Worm (Caenorhabditis elegans) whole organism, L4 larva: ENCODE data around the gene sars-2.

Experiments
- F49E8.2 ChIP-seq: sonication (generic microtip); optimal IDR thresholded peaks from 2 replicates; lab custom pipeline; 2016; ENCODE audit warnings: missing compliant biosample characterization, mild to moderate bottlenecking, missing genetic modification characterization, borderline replicate concordance
- R02D3.7 ChIP-seq: fragments of 150-350 bp; sonication (generic microtip); optimal IDR thresholded peaks from 3 replicates; lab custom pipeline; 2014; ENCODE audit warnings: missing biosample characterization, missing genetic modification characterization
- T20F7.1 ChIP-seq: fragments of 200-800 bp; sonication (Bioruptor generic); optimal IDR thresholded peaks from 2 replicates; lab custom pipeline; 2018; ENCODE audit warnings: mild to moderate bottlenecking, missing genetic modification characterization, missing compliant biosample characterization
- T26A8.4 ChIP-seq: fragments of 200-800 bp; sonication (Bioruptor generic); IDR thresholded peaks from 2 replicates; pipeline ENCODE4 v1.3.6; 2022; ENCODE audit warnings: missing genetic modification characterization, missing compliant biosample characterization
- Y48G9A.11 ChIP-seq: fragments of 200-800 bp; sonication (Bioruptor generic); IDR thresholded peaks from 2 replicates; pipeline ENCODE4 v1.3.6; 2022; ENCODE audit warnings: missing genetic modification reagents, missing genetic modification characterization, missing compliant biosample characterization
- ZK546.5 ChIP-seq, 2 experiments: sonication (generic microtip); optimal IDR thresholded peaks; 2 replicates each; lab custom pipeline; 2017; ENCODE audit warnings: missing biosample characterization in 2 of 2, missing genetic modification characterization in 2 of 2
- aha-1 ChIP-seq: fragments of 150-350 bp; peaks from one replicate; lab custom pipeline; 2014; ENCODE audit warnings: missing biosample characterization, missing genetic modification characterization
- ama-1 ChIP-seq: fragments of 150-350 bp; optimal IDR thresholded peaks from 2 replicates; lab custom pipeline; 2014; ENCODE audit warnings: inconsistent platforms, mixed read lengths
- attf-4 ChIP-seq: sonication (generic microtip); optimal IDR thresholded peaks from 3 replicates; lab custom pipeline; 2017; ENCODE audit warnings: missing biosample characterization, missing genetic modification characterization
- ces-1 ChIP-seq: fragments of 150-350 bp; sonication (generic microtip); optimal IDR thresholded peaks from 4 replicates; lab custom pipeline; 2014; ENCODE audit warnings: missing biosample characterization, missing genetic modification reagents, missing genetic modification characterization
- daf-16 ChIP-seq, 3 experiments: sonication (generic microtip); optimal IDR thresholded peaks; 2 replicates each; lab custom pipeline; 2016 to 2017; ENCODE audit warnings: missing genetic modification characterization in 3 of 3, missing genetic modification reagents in 3 of 3, mild to moderate bottlenecking in 2 of 3, missing compliant biosample characterization in 2 of 3, missing biosample characterization in 1 of 3, moderate library complexity in 1 of 3
- daf-8 ChIP-seq: fragments of 200-800 bp; sonication (Bioruptor generic); IDR thresholded peaks from 2 replicates; pipeline ENCODE4 v1.3.6; 2022; ENCODE audit warnings: missing genetic modification characterization, missing compliant biosample characterization
- dmd-6 ChIP-seq: fragments of 200-800 bp; sonication (Bioruptor generic); IDR thresholded peaks from 2 replicates; pipeline ENCODE4 v1.3.6; 2022; ENCODE audit warnings: missing genetic modification reagents, missing genetic modification characterization, missing compliant biosample characterization
- dpl-1 ChIP-seq: fragments of 150-350 bp; optimal IDR thresholded peaks from 2 replicates; lab custom pipeline; 2014; ENCODE audit warnings: missing biosample characterization, missing genetic modification reagents, missing genetic modification characterization
- hlh-11 ChIP-seq: fragments of 200-800 bp; sonication (Bioruptor generic); optimal IDR thresholded peaks from 2 replicates; lab custom pipeline; 2018; ENCODE audit warnings: mild to moderate bottlenecking, missing genetic modification characterization, missing compliant biosample characterization
- lin-29 ChIP-seq: fragments of 200-800 bp; sonication (Bioruptor generic); IDR thresholded peaks from 2 replicates; pipeline ENCODE4 v1.3.6; 2022; ENCODE audit warnings: missing genetic modification reagents, missing genetic modification characterization, missing compliant biosample characterization
- lin-38 ChIP-seq: fragments of 200-800 bp; sonication (Bioruptor generic); IDR thresholded peaks from 2 replicates; pipeline ENCODE4 v1.3.6; 2022; ENCODE audit warnings: missing genetic modification reagents, missing genetic modification characterization, missing compliant biosample characterization
- lsy-2 ChIP-seq, 2 experiments: fragments of 150-350 bp in 1 of 2; sonication (generic microtip) in 1 of 2; optimal IDR thresholded peaks; 2 replicates each; lab custom pipeline; 2014 to 2017; ENCODE audit warnings: missing biosample characterization in 2 of 2, missing genetic modification characterization in 2 of 2
- mdl-1 ChIP-seq, 2 experiments: fragments of 150-350 bp in 1 of 2; sonication (generic microtip) in 1 of 2; optimal IDR thresholded peaks; 2 replicates each; lab custom pipeline; 2014 to 2017; ENCODE audit warnings: missing biosample characterization in 2 of 2, missing genetic modification characterization in 2 of 2
- mep-1 ChIP-seq: fragments of 150-350 bp; sonication (generic microtip); optimal IDR thresholded peaks from 3 replicates; lab custom pipeline; 2014; ENCODE audit warnings: missing biosample characterization, missing genetic modification characterization
- mes-2 ChIP-seq: sonication (generic microtip); optimal IDR thresholded peaks from 2 replicates; lab custom pipeline; 2016; ENCODE audit warnings: missing genotype, mild to moderate bottlenecking, missing genetic modification characterization, missing compliant biosample characterization; ENCODE audit not compliant: poor library complexity, severe bottlenecking
- mxl-3 ChIP-seq: fragments of 200-800 bp; sonication (Bioruptor generic); optimal IDR thresholded peaks from 2 replicates; lab custom pipeline; 2018; ENCODE audit warnings: mild to moderate bottlenecking, missing genetic modification characterization, missing compliant biosample characterization
- nhr-111 ChIP-seq: fragments of 200-800 bp; sonication (Bioruptor generic); optimal IDR thresholded peaks from 2 replicates; lab custom pipeline; 2018; ENCODE audit warnings: mild to moderate bottlenecking, missing genetic modification characterization, missing compliant biosample characterization
- nhr-237 ChIP-seq: sonication (generic microtip); optimal IDR thresholded peaks from 2 replicates; lab custom pipeline; 2017; ENCODE audit warnings: missing biosample characterization, missing genetic modification characterization
- nhr-28 ChIP-seq: fragments of 150-350 bp; optimal IDR thresholded peaks from 2 replicates; lab custom pipeline; 2014; ENCODE audit warnings: missing biosample characterization, missing genetic modification characterization
- nhr-41 ChIP-seq: fragments of 200-800 bp; sonication (Bioruptor generic); IDR thresholded peaks from 2 replicates; pipeline ENCODE4 v1.3.6; 2022; ENCODE audit warnings: missing genetic modification reagents, missing genetic modification characterization, missing compliant biosample characterization
- nhr-76 ChIP-seq: fragments of 150-350 bp; optimal IDR thresholded peaks from 2 replicates; lab custom pipeline; 2014; ENCODE audit warnings: missing biosample characterization, missing genetic modification characterization
- nhr-77 ChIP-seq: fragments of 150-350 bp; optimal IDR thresholded peaks from 2 replicates; lab custom pipeline; 2014; ENCODE audit warnings: missing biosample characterization, missing genetic modification characterization
- pha-4 ChIP-seq, 2 experiments: fragments of 150-350 bp in 1 of 2; fragments of 200-800 bp in 1 of 2; sonication (Bioruptor generic) in 1 of 2; IDR thresholded peaks in 1 of 2; optimal IDR thresholded peaks in 1 of 2; 2 replicates each; pipeline versions ENCODE4 v1.3.6 to Lab custom; 2014 to 2022; ENCODE audit warnings: missing genetic modification characterization in 2 of 2, missing genetic modification reagents in 2 of 2, missing biosample characterization in 1 of 2, missing compliant biosample characterization in 1 of 2
- pqm-1 ChIP-seq: sonication (generic microtip); optimal IDR thresholded peaks from 2 replicates; lab custom pipeline; 2017; ENCODE audit warnings: missing biosample characterization, missing genetic modification characterization
- rbr-2 ChIP-seq: sonication (generic microtip); optimal IDR thresholded peaks from 2 replicates; lab custom pipeline; 2016; ENCODE audit warnings: missing genotype, missing genetic modification characterization, missing compliant biosample characterization
- saeg-2 ChIP-seq: fragments of 200-800 bp; sonication (Bioruptor generic); IDR thresholded peaks from 2 replicates; pipeline ENCODE4 v1.3.6; 2022; ENCODE audit warnings: missing genetic modification reagents, missing genetic modification characterization, missing compliant biosample characterization
- set-16 ChIP-seq: fragments of 200-800 bp; sonication (Bioruptor generic); IDR thresholded peaks from 2 replicates; pipeline ENCODE4 v1.3.6; 2022; ENCODE audit warnings: missing genetic modification reagents, missing genetic modification characterization, missing compliant biosample characterization
- skn-1 ChIP-seq: fragments of 150-350 bp; optimal IDR thresholded peaks from 2 replicates; lab custom pipeline; 2014; ENCODE audit warnings: missing biosample characterization, missing genetic modification characterization
- snpc-1.2 ChIP-seq: fragments of 200-800 bp; sonication (Bioruptor generic); IDR thresholded peaks from 2 replicates; pipeline ENCODE4 v1.3.6; 2022; ENCODE audit warnings: missing genetic modification reagents, missing genetic modification characterization, missing compliant biosample characterization
- tra-1 ChIP-seq: fragments of 200-800 bp; sonication (Bioruptor generic); IDR thresholded peaks from 2 replicates; pipeline ENCODE4 v1.3.6; 2022; ENCODE audit warnings: missing genetic modification reagents, missing genetic modification characterization, missing compliant biosample characterization
- unc-130 ChIP-seq: sonication (generic microtip); optimal IDR thresholded peaks from 2 replicates; lab custom pipeline; 2016; ENCODE audit warnings: missing genetic modification reagents, missing genetic modification characterization, missing compliant biosample characterization
- unc-62 ChIP-seq, 3 experiments: fragments of 150-350 bp in 1 of 3; sonication (generic microtip); optimal IDR thresholded peaks in 2 of 3; peaks in 1 of 3; 1 replicate in 1 of 3; 2 replicates in 2 of 3; lab custom pipeline; 2014 to 2017; ENCODE audit warnings: missing biosample characterization in 3 of 3, missing genetic modification characterization in 3 of 3, missing genetic modification reagents in 3 of 3, missing genotype in 1 of 3
- ztf-7 ChIP-seq: fragments of 150-350 bp; optimal IDR thresholded peaks from 2 replicates; lab custom pipeline; 2014; ENCODE audit warnings: missing biosample characterization, missing genetic modification characterization

Gene sars-2

DNA sequence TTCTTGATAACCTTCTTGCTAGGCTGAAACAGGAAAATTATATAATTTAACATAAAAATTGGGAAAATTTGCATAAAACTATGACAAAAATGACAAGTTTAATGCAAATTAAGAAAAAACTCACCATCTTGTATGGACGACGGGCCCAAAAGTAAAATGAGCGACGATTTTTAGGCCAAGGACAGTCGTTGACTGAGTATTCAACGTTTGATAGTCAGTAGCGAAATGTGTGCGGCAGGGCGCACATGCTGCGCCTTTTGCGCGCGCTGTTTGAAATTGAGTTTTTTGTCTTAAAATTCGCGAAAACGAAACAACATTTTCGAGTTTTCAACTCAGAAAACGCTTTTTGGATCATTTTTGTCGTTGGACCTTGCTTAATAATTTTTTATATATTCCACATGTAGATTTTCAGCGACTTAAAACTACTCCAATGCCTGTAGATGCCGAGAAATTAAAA lies 33.0 kb downstream of the sars-2 start, which contains the start of the genes rpl-7A and set-21 (continued):
- peak; percentile 98 for TF ChIP-seq pha-4 (GFP tag; IDR thresholded peaks at IDR 0.05; lab: Robert Waterston, UW)
- no peak for TF ChIP-seq pha-4 (tag; optimal IDR thresholded peaks at IDR 0.05; lab: Kevin White, UChicago)
- TF ChIP-seq dpl-1 (GFP tag; lab: Kevin White, UChicago): peak; percentile 96
- no peak for TF ChIP-seq ztf-7 (tag; lab: Kevin White, UChicago)
- TF ChIP-seq saeg-2: peak; percentile 97
- TF ChIP-seq nhr-28 (tag; lab: Kevin White, UChicago): peak; percentile 91
- TF ChIP-seq nhr-237 (tag; lab: Kevin White, UChicago): peak; percentile 23
- TF ChIP-seq, all 104 proteins: peak for 79

DNA sequence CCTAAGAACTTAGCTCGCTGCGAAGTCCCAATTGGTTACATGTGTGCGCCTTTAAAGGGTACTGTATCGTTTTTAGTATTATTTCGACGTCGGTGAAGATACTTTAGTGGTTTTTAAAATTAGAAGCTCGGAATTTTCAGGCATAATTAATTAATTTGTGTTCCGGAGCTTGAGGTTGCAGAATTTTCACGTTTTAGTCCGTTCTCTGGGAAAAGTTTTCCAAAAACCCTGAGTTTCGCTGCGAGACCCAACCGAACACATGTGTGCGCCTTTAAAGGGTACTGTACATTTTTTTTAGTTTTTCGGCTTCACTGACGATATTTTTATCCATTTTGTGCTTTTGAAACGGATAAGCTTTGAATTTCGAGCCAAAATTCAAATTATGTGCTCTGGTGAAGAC lies 36.1 kb downstream of the sars-2 start:
- TF ChIP-seq skn-1 (tag; lab: Kevin White, UChicago) (no peak), T20F7.1 (GFP tag; lab: Kevin White, UChicago) (no peak), snpc-1.2 (peak; percentile 66; the same call in 1 of the 2 replicates), tra-1 (GFP tag; lab: Robert Waterston, UW) (no peak), unc-130 (GFP tag; lab: Kevin White, UChicago) (peak; percentile 22), Y48G9A.11 (GFP tag; lab: Robert Waterston, UW) (peak; percentile 53; the same call in 1 of the 2 replicates), F49E8.2 (tag; lab: Kevin White, UChicago) (peak; percentile 74), lin-38 (GFP tag; lab: Robert Waterston, UW) (peak; percentile 73)

DNA sequence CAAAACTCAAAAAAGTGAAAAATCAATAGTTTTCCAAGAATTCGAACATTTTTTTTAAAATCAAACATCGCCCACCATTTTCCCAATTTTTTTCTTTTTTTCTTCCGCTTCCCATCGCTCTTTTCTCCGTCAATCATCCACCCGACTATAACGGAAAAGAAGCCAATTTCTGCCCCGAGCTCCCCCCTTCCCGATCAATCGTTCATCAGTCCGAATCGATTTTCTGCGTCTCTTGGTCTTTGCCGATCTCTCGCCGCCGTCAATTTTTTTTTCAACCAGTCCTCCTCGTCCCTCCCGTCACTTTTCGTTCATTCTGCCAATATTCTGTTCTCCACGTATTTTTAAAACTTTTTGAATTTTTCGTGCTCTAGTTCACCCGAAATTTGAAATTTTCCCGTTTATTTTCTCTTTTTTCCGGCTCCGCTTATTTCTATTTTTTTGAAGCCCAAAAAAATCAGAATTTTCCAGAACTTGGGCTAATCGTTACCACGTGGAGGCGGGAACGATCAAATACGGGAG lies 36.6 kb downstream of the sars-2 start, which contains the start of gene ell-1:
Gene ell-1 (plus strand): TSS at position 469 of the 519 bp plus-strand sequence.
- TF ChIP-seq hlh-11 (tag; lab: Kevin White, UChicago) (peak; percentile 16), mep-1 (no peak), ces-1 (no peak), mes-2 (peak; percentile 1), Y48G9A.11 (GFP tag; lab: Robert Waterston, UW) (no peak), set-16 (GFP tag; lab: Robert Waterston, UW) (peak; percentile 30; the same call in 1 of the 2 replicates), dmd-6 (GFP tag; lab: Robert Waterston, UW) (peak; percentile 65), unc-62 (GFP tag; optimal IDR thresholded peaks at IDR 0.05 in 1 of 2; lab: Kevin White, UChicago) (peak in 1 of 2 experiments; percentile 88), unc-62 (tag; optimal IDR thresholded peaks at IDR 0.05; lab: Kevin White, UChicago) (no peak)

DNA sequence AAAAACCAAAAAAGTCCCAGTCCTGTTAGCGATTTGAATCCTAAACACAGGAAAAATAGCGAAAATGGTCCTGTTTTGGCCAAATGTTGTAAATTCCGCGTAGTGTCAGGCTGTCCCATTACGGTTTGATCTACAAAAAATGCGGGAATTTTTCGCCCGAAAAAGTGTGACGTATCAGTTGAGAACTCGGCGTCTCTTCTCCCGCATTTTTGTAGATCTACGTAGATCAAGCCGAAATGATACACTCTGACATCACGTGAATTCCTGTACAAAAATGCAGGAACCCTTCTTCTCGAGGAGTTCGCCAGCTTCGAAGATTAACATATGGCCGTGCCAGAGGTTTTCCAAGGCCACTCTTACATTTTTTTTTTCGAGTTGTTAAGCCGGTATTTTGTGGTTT lies 38.1 kb downstream of the sars-2 start:
- TF ChIP-seq mxl-3 (GFP tag; lab: Kevin White, UChicago) (no peak), aha-1 (tag; lab: Kevin White, UChicago) (peak; percentile 91)

DNA sequence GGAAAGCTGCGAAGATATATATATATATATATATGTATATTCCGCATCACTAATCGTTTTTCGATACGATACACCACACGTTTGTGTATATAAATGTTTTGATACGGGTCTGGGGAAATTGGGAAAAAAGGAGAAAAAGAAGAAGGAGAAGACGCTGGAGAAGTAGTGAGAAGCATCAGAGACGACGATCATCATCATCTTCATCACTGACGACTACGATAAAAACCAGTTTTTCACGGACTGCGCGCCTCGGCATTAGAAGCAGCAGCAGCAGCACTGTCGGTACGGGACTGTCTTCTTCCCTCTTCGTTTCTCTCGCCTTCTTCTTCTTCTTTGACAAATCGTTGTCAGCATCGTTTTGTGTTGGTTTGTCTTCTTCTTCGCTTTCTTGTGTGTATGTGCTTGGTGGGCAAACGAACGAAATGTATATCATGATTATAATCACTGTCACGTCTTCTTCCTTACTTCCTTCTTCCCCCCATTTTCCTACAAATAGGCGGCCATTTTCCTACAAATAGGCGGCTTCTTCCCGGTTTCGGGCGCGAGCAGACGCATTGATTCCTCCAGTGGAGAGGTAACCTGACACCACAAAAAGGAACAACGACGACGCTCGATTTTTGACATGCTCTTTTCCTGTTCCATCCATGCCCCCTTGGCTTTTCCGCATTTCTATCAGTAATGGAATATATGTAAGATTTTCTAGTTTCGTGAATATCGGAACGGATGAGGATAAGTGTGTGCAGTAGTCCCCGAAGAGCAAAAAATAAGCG lies 38.8 kb downstream of the sars-2 start:
- TF ChIP-seq nhr-111 (GFP tag; lab: Kevin White, UChicago) (no peak), mdl-1 (tag; optimal IDR thresholded peaks at IDR 0.05; lab: Kevin White, UChicago) (peak in 1 of 2 experiments; percentile 15), nhr-76 (tag; lab: Kevin White, UChicago) (no peak), attf-4 (tag; lab: Kevin White, UChicago) (no peak), R02D3.7 (tag; lab: Kevin White, UChicago) (no peak), mep-1 (peak; percentile 4), nhr-28 (tag; lab: Kevin White, UChicago) (peak; percentile 70), nhr-77 (tag; lab: Kevin White, UChicago) (no peak), T26A8.4 (GFP tag; lab: Robert Waterston, UW) (no peak), aha-1 (tag; lab: Kevin White, UChicago) (peak; percentile 92), ama-1 (lab: Kevin White, UChicago) (no peak), daf-16 (GFP tag; optimal IDR thresholded peaks at IDR 0.05; lab: Kevin White, UChicago) (no peak), daf-16 (tag; optimal IDR thresholded peaks at IDR 0.05; lab: Kevin White, UChicago) (no peak), nhr-41 (GFP tag; lab: Robert Waterston, UW) (no peak), mxl-3 (GFP tag; lab: Kevin White, UChicago) (peak; percentile 43), hlh-11 (tag; lab: Kevin White, UChicago) (peak; percentile 57), unc-62 (GFP tag; optimal IDR thresholded peaks at IDR 0.05 in 1 of 2; lab: Kevin White, UChicago) (peak in 1 of 2 experiments; percentile 17), unc-62 (tag; optimal IDR thresholded peaks at IDR 0.05; lab: Kevin White, UChicago) (no peak), rbr-2 (tag; lab: Kevin White, UChicago) (no peak), pqm-1 (tag; lab: Kevin White, UChicago) (no peak), daf-8 (no peak), ZK546.5 (tag; optimal IDR thresholded peaks at IDR 0.05; lab: Kevin White, UChicago) (no peak), set-16 (GFP tag; lab: Robert Waterston, UW) (peak; percentile 25; the same call in 1 of the 2 replicates), lsy-2 (tag; optimal IDR thresholded peaks at IDR 0.05; lab: Kevin White, UChicago) (peak in 1 of 2 experiments; percentile 2), lin-29 (no peak)
